Worm (Caenorhabditis elegans) whole organism, late embryonic: ENCODE measurements around the gene spp-24.

ENCODE experiments used
- C38D4.7 ChIP-seq: fragments of 200-800 bp; sonication (Bioruptor generic); optimal IDR thresholded peaks from 2 replicates; lab custom pipeline; 2018; ENCODE audit warnings: mild to moderate bottlenecking, missing genetic modification characterization, moderate library complexity, missing compliant biosample characterization
- ceh-6 ChIP-seq: fragments of 200-800 bp; sonication (Bioruptor generic); optimal IDR thresholded peaks from 2 replicates; lab custom pipeline; 2018; ENCODE audit warnings: mild to moderate bottlenecking, missing genetic modification characterization, missing compliant biosample characterization
- dve-1 ChIP-seq: sonication (generic microtip); optimal IDR thresholded peaks from 2 replicates; lab custom pipeline; 2017; ENCODE audit warnings: antibody characterized with exemption, mild to moderate bottlenecking, missing genetic modification characterization, missing compliant biosample characterization
- elt-4 ChIP-seq: sonication (generic microtip); optimal IDR thresholded peaks from 2 replicates; lab custom pipeline; 2016; ENCODE audit warnings: missing genetic modification characterization, missing compliant biosample characterization
- ets-4 ChIP-seq: sonication (generic microtip); optimal IDR thresholded peaks from 2 replicates; lab custom pipeline; 2016; ENCODE audit warnings: missing genetic modification characterization, missing compliant biosample characterization
- fax-1 ChIP-seq: sonication (generic microtip); optimal IDR thresholded peaks from 2 replicates; lab custom pipeline; 2016; ENCODE audit warnings: missing genotype, missing genetic modification characterization, missing compliant biosample characterization
- gmeb-2 ChIP-seq: sonication (generic microtip); optimal IDR thresholded peaks from 2 replicates; lab custom pipeline; 2016; ENCODE audit warnings: missing genetic modification characterization, inconsistent platforms, missing compliant biosample characterization
- mec-3 ChIP-seq: sonication (generic microtip); optimal IDR thresholded peaks from 2 replicates; lab custom pipeline; 2016; ENCODE audit warnings: borderline replicate concordance, missing genetic modification characterization, missing compliant biosample characterization
- nfya-1 ChIP-seq: sonication (generic microtip); optimal IDR thresholded peaks from 2 replicates; lab custom pipeline; 2017; ENCODE audit warnings: missing genetic modification characterization, mild to moderate bottlenecking, missing compliant biosample characterization, antibody characterized with exemption, moderate library complexity
- pat-9 ChIP-seq: fragments of 200-800 bp; sonication (Bioruptor generic); optimal IDR thresholded peaks from 2 replicates; lab custom pipeline; 2018; ENCODE audit warnings: mild to moderate bottlenecking, missing genetic modification characterization, moderate library complexity, missing compliant biosample characterization
- sdc-2 ChIP-seq: sonication (generic microtip); optimal IDR thresholded peaks from 2 replicates; lab custom pipeline; 2016; ENCODE audit warnings: missing genotype, missing genetic modification characterization, missing compliant biosample characterization
- sox-2 ChIP-seq: fragments of 200-800 bp; sonication (Bioruptor generic); IDR thresholded peaks from 2 replicates; pipeline ENCODE4 v1.3.6; 2022; ENCODE audit warnings: missing genetic modification reagents, missing genetic modification characterization, missing compliant biosample characterization
- tbx-2 ChIP-seq: sonication (generic microtip); optimal IDR thresholded peaks from 2 replicates; lab custom pipeline; 2016; ENCODE audit warnings: missing genetic modification characterization, missing compliant biosample characterization

ce11 chrII:68757-69156 is 29.4 kb upstream of the spp-24 start:
- TF ChIP-seq fax-1 (tag; lab: Kevin White, UChicago) (no peak), sdc-2 (tag; lab: Kevin White, UChicago) (no peak), gmeb-2 (tag; lab: Kevin White, UChicago) (no peak), ceh-6 (GFP tag; lab: Kevin White, UChicago) (no peak), tbx-2 (no peak), C38D4.7 (GFP tag; lab: Kevin White, UChicago) (no peak), ets-4 (tag; lab: Kevin White, UChicago) (no peak), sox-2 (GFP tag; lab: Robert Waterston, UW) (no peak), nfya-1 (tag; lab: Kevin White, UChicago) (no peak), elt-4 (tag; lab: Kevin White, UChicago) (no peak), dve-1 (tag; lab: Kevin White, UChicago) (no peak), mec-3 (tag; lab: Kevin White, UChicago) (no peak), pat-9 (no peak)
